Worm (Caenorhabditis elegans) whole organism, L2 larva: ENCODE data around the gene F35H8.12.

Experiments
- R02D3.7 ChIP-seq: fragments of 150-350 bp; optimal IDR thresholded peaks from 2 replicates; lab custom pipeline; 2014; ENCODE audit warnings: missing biosample characterization, missing genetic modification characterization
- ZK546.5 ChIP-seq: sonication (generic microtip); optimal IDR thresholded peaks from 2 replicates; lab custom pipeline; 2017; ENCODE audit warnings: missing biosample characterization, missing genetic modification characterization
- mdl-1 ChIP-seq, 2 experiments: fragments of 150-350 bp in 1 of 2; sonication (generic microtip) in 1 of 2; optimal IDR thresholded peaks; 2 replicates each; lab custom pipeline; 2017; ENCODE audit warnings: missing biosample characterization in 2 of 2, missing genetic modification characterization in 2 of 2
- nhr-237 ChIP-seq: fragments of 150-350 bp; optimal IDR thresholded peaks from 2 replicates; lab custom pipeline; 2014; ENCODE audit warnings: missing biosample characterization, missing genetic modification characterization
- nhr-25 ChIP-seq: fragments of 150-350 bp; sonication (generic microtip); optimal IDR thresholded peaks from 3 replicates; lab custom pipeline; 2014; ENCODE audit warnings: missing biosample characterization, missing genetic modification characterization
- skn-1 ChIP-seq: sonication (generic microtip); optimal IDR thresholded peaks from 2 replicates; lab custom pipeline; 2017; ENCODE audit warnings: missing biosample characterization, missing genetic modification characterization
- ztf-1 ChIP-seq: fragments of 200-800 bp; sonication (Bioruptor generic); conservative IDR thresholded peaks from 2 replicates; pipeline ENCODE4 v1.3.6; 2022; ENCODE audit warnings: missing genetic modification characterization, missing compliant biosample characterization

- TF ChIP-seq skn-1 (tag; lab: Kevin White, UChicago) (no peak), R02D3.7 (tag; lab: Kevin White, UChicago) (no peak), ZK546.5 (tag; lab: Kevin White, UChicago) (no peak), mdl-1 (tag; optimal IDR thresholded peaks at IDR 0.05; lab: Kevin White, UChicago) (no peak), ztf-1 (GFP tag; lab: Robert Waterston, UW) (no peak), nhr-237 (tag; lab: Kevin White, UChicago) (no peak), nhr-25 (tag; lab: Kevin White, UChicago) (no peak)
Observed at ce11 chrII:9576707-9577106, 25.1 kb downstream of the F35H8.12 start.
